Fruit fly (Drosophila melanogaster) whole organism: ENCODE results near the gene Prosbeta2R1.

Source experiments
- CG8478 ChIP-seq: fragments of >200 bp; optimal IDR thresholded peaks from 2 replicates; lab custom pipeline; 2018; ENCODE audit warnings: inconsistent platforms
- Dll ChIP-seq: fragments of >200 bp; optimal IDR thresholded peaks from 2 replicates; lab custom pipeline; 2017
- EcR ChIP-seq, 2 experiments: fragments of >200 bp; optimal IDR thresholded peaks; 2 replicates each; lab custom pipeline; 2017; ENCODE audit warnings: missing biosample characterization in 2 of 2, missing genetic modification characterization in 2 of 2, missing genetic modification reagents in 2 of 2
- pan ChIP-seq: fragments of >200 bp; optimal IDR thresholded peaks from 2 replicates; lab custom pipeline; 2017
- psq ChIP-seq: fragments of >200 bp; optimal IDR thresholded peaks from 2 replicates; lab custom pipeline; 2017
- usp ChIP-seq: fragments of >200 bp; optimal IDR thresholded peaks from 2 replicates; lab custom pipeline; 2017; ENCODE audit warnings: missing biosample characterization, missing genetic modification characterization, mixed read lengths

Prosbeta2R1 gene

DNA sequence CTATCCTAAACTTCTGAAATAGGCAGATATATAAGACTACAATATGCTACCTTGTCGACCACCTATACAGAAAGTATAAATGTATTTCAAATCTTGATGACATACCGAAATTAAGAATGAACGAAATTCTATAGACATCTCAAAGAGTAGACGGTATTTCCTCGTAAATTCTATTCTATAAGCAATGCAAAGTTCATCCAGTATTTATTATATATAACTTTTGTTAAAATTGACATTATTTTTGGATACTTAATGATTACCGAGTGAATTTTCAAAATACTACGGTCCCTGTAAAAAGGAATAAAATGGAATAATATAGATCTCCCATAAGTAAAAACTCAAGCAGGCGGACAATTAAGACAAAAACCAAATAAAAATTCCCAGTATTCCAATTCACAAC, 19.6 kb upstream of the Prosbeta2R1 start, which contains the start of gene CG15767:
Gene CG15767, plus strand, starts transcription at position 301 of the 400 bp plus-strand sequence.
- TF ChIP-seq EcR (GFP tag; optimal IDR thresholded peaks at IDR 0.05; lab: Kevin White, UChicago) (no peak), pan (no peak), usp (no peak), psq (lab: Kevin White, UChicago) (no peak), Dll (lab: Kevin White, UChicago) (no peak), CG8478 (lab: Kevin White, UChicago) (no peak)

- no peak for TF ChIP-seq CG8478 (lab: Kevin White, UChicago)
- no peak for TF ChIP-seq EcR (GFP tag; optimal IDR thresholded peaks at IDR 0.05; lab: Kevin White, UChicago)
- TF ChIP-seq psq (lab: Kevin White, UChicago) = no peak
- no peak for TF ChIP-seq pan
- no peak for TF ChIP-seq usp
- TF ChIP-seq Dll (lab: Kevin White, UChicago) = no peak
These were observed 16.9 kb upstream of the Prosbeta2R1 start, which contains the start of gene CG12239 for dm6 chrX:5791840-5792239. TSS of gene CG12239 (plus strand) at chrX:5792140.

DNA sequence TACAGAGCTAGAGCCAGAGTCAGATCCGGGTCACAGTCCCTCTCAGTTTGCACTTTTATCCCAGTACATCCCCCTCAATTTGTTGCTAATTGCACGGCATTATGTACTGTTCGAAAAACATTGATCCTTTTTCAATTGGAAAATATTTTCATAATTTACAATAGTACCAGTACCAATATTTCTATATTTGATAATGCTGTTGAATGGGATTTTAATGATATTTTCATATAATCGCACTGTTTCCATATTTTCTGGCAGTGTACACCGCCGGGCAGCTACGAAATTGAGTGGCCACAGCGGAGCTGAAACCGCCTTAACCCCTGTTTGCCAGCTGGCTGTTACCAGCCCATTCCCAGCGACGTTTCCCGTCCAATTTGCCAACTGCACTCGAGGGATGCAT, 8.1 kb upstream of the Prosbeta2R1 start:
- TF ChIP-seq pan = no peak
- TF ChIP-seq psq (lab: Kevin White, UChicago) = no peak
- no peak for TF ChIP-seq CG8478 (lab: Kevin White, UChicago)
- no peak for TF ChIP-seq usp
- no peak for TF ChIP-seq Dll (lab: Kevin White, UChicago)
- TF ChIP-seq EcR (GFP tag; optimal IDR thresholded peaks at IDR 0.05; lab: Kevin White, UChicago) = no peak

dm6 chrX:5804377-5804776, 4.4 kb upstream of the Prosbeta2R1 start, which contains the start of gene Cpr5C:
TSS of gene Cpr5C (plus strand) at chrX:5804677.
- TF ChIP-seq EcR (GFP tag; optimal IDR thresholded peaks at IDR 0.05; lab: Kevin White, UChicago) (no peak), pan (no peak), psq (lab: Kevin White, UChicago) (no peak), CG8478 (lab: Kevin White, UChicago) (no peak), Dll (lab: Kevin White, UChicago) (no peak), usp (no peak)

- TF ChIP-seq EcR (GFP tag; optimal IDR thresholded peaks at IDR 0.05; lab: Kevin White, UChicago) (no peak), psq (lab: Kevin White, UChicago) (no peak), CG8478 (lab: Kevin White, UChicago) (no peak), Dll (lab: Kevin White, UChicago) (no peak), pan (no peak), usp (no peak)
These were observed 4.1 kb downstream of the Prosbeta2R1 start, which contains the start of gene CG44329 for dm6 chrX:5812877-5813276. TSS of gene CG44329 (minus strand) at chrX:5812977.

dm6 chrX:5815720-5816119, 7.0 kb downstream of the Prosbeta2R1 start, which contains the start of gene AgmNAT:
TSS of gene AgmNAT (minus strand) at chrX:5815820.
- TF ChIP-seq CG8478 (lab: Kevin White, UChicago) (no peak), pan (no peak), EcR (GFP tag; optimal IDR thresholded peaks at IDR 0.05; lab: Kevin White, UChicago) (no peak), psq (lab: Kevin White, UChicago) (no peak), usp (no peak), Dll (lab: Kevin White, UChicago) (no peak)

- TF ChIP-seq psq (lab: Kevin White, UChicago) (no peak), Dll (lab: Kevin White, UChicago) (no peak), EcR (GFP tag; optimal IDR thresholded peaks at IDR 0.05; lab: Kevin White, UChicago) (no peak), usp (no peak), pan (no peak), CG8478 (lab: Kevin White, UChicago) (no peak)
These were observed 8.4 kb downstream of the Prosbeta2R1 start for dm6 chrX:5817191-5817590.

DNA sequence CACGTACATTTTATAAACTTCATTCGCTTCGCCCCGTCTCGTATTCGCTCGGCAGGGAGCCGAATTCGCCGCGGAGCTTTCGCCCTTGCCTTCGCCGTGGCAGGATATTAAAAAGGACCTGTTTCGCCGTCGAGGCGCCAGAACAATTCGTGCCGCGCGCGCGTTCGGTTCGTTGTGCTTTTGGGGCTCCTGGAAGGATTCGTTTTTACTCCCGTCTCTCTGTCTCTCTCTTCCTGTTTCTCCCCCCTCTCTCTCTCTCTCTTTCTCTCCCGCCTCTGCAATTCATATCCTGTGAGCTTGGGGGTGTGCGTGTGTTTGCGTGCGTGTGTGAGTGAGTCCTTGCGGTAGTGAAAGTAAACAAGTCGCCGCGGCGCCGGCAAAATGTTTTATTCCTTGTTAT, 9.7 kb downstream of the Prosbeta2R1 start, which contains the start of gene CG15765:
Gene CG15765, plus strand, starts transcription at position 132 of the 400 bp plus-strand sequence.
- TF ChIP-seq pan = no peak
- TF ChIP-seq EcR (GFP tag; optimal IDR thresholded peaks at IDR 0.05; lab: Kevin White, UChicago) = no peak
- TF ChIP-seq usp = no peak
- TF ChIP-seq Dll (lab: Kevin White, UChicago) = no peak
- TF ChIP-seq CG8478 (lab: Kevin White, UChicago) = no peak
- no peak for TF ChIP-seq psq (lab: Kevin White, UChicago)

- TF ChIP-seq usp (no peak), CG8478 (lab: Kevin White, UChicago) (no peak), psq (lab: Kevin White, UChicago) (no peak)
These were observed 11.2 kb downstream of the Prosbeta2R1 start for dm6 chrX:5819972-5820371.

DNA sequence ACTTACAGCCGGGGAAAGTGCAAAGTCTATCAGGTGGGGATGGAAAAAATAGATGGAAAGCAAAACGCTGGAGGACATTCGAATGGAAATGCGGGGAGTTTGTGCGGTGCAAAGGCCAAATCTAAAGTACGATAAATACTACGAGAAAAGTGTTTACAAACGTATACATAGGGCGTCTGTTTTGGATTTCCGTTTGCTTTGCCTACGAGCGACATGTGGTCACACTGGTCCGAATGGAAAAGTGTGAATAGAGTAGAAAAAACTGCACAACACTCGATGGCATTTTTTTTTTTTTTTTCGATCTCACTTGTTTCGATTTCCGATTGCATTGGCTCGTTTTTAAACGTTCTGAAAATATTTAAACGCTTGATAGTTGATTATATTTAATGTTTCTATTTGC, 31.0 kb downstream of the Prosbeta2R1 start:
- TF ChIP-seq usp = no peak
- TF ChIP-seq CG8478 (lab: Kevin White, UChicago) = no peak
- no peak for TF ChIP-seq EcR (GFP tag; optimal IDR thresholded peaks at IDR 0.05; lab: Kevin White, UChicago)
- no peak for TF ChIP-seq Dll (lab: Kevin White, UChicago)
- no peak for TF ChIP-seq psq (lab: Kevin White, UChicago)
- no peak for TF ChIP-seq pan

DNA sequence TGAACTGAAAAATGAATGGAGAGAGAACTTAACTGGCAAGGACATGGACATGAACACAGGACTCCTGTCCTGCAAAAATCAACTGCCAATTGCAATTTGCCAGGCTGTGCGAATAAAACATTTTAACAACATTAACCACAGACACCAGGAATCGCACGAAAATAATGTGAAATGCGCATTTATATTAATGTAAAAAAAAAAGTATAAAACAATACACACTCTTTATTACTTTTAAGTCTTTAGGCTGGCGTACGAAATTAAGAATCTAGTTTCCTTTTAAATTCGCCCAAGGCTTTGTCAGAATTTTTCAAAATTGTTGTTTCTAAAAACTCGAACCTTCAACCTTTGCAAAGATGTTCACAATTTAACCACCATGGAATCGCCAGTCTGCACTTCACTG, 36.2 kb downstream of the Prosbeta2R1 start, which contains the start of gene CG12729:
Gene CG12729, plus strand, starts transcription at position 301 of the 400 bp plus-strand sequence.
- TF ChIP-seq psq (lab: Kevin White, UChicago) (no peak), EcR (GFP tag; optimal IDR thresholded peaks at IDR 0.05; lab: Kevin White, UChicago) (no peak), CG8478 (lab: Kevin White, UChicago) (no peak), Dll (lab: Kevin White, UChicago) (no peak)

DNA sequence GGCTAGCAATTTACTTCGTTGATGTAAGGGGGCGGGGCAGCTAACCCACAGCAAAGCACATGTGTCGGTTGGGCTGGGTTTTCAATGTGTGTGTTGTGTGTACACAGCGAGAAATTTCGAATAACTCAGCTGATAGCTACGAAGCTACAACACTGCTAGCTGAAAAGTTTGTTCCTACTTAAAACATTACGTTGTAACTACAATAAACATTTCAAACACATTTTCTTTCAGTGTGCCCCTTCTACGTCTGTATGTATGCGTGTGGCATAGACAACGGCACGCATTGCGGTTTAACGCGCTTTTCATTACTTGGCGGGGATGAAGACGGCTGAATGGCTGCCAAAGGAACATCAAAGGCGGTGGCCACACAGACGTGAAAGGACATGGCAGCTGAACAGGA, 38.8 kb downstream of the Prosbeta2R1 start:
- TF ChIP-seq pan = no peak
- TF ChIP-seq CG8478 (lab: Kevin White, UChicago) = no peak
- no peak for TF ChIP-seq usp
- no peak for TF ChIP-seq EcR (GFP tag; optimal IDR thresholded peaks at IDR 0.05; lab: Kevin White, UChicago)
- TF ChIP-seq psq (lab: Kevin White, UChicago) = no peak
- no peak for TF ChIP-seq Dll (lab: Kevin White, UChicago)
